Fruit fly (Drosophila melanogaster) whole organism, prepupa: ENCODE data around the gene CG45067.

Experiments
- CG10669 ChIP-seq: fragments of 200-800 bp; sonication (Bioruptor generic); optimal IDR thresholded peaks from 3 replicates; lab custom pipeline; 2018; ENCODE audit warnings: missing biosample characterization, mild to moderate bottlenecking, missing genetic modification characterization, moderate library complexity
- CG11294 ChIP-seq: fragments of 200-800 bp; sonication (Bioruptor generic); IDR thresholded peaks from 2 replicates; pipeline ENCODE4 v1.3.6; 2022; ENCODE audit warnings: missing biosample characterization, missing genetic modification characterization
- CG11762 ChIP-seq: fragments of 200-800 bp; sonication (Bioruptor generic); optimal IDR thresholded peaks from 3 replicates; lab custom pipeline; 2016; ENCODE audit warnings: missing biosample characterization, missing genetic modification characterization; ENCODE audit not compliant: insufficient read depth
- CG11902 ChIP-seq: fragments of 200-800 bp; sonication (Bioruptor generic); optimal IDR thresholded peaks from 3 replicates; lab custom pipeline; 2016; ENCODE audit warnings: missing biosample characterization, missing genetic modification characterization
- CG15336 ChIP-seq: fragments of 200-800 bp; sonication (Bioruptor generic); IDR thresholded peaks from 2 replicates; pipeline ENCODE4 v1.3.6; 2022; ENCODE audit warnings: missing biosample characterization, missing genetic modification characterization
- CG16779 ChIP-seq: fragments of 200-800 bp; sonication (Bioruptor generic); optimal IDR thresholded peaks from 3 replicates; lab custom pipeline; 2017; ENCODE audit warnings: missing biosample characterization, mild to moderate bottlenecking, missing genetic modification characterization
- CG31627 ChIP-seq: fragments of 200-800 bp; sonication (Bioruptor generic); optimal IDR thresholded peaks from 3 replicates; lab custom pipeline; 2016; ENCODE audit warnings: missing biosample characterization, missing genetic modification characterization
- CG32006 ChIP-seq: fragments of 200-800 bp; sonication (Bioruptor generic); optimal IDR thresholded peaks from 3 replicates; lab custom pipeline; 2017; ENCODE audit warnings: missing biosample characterization, mild to moderate bottlenecking, missing genetic modification characterization
- CG34406 ChIP-seq: fragments of 200-800 bp; sonication (Bioruptor generic); optimal IDR thresholded peaks from 3 replicates; lab custom pipeline; 2016; ENCODE audit warnings: missing biosample characterization, missing genetic modification characterization
- CG3919 ChIP-seq: fragments of 200-800 bp; sonication (Bioruptor generic); optimal IDR thresholded peaks from 3 replicates; lab custom pipeline; 2016; ENCODE audit warnings: missing biosample characterization, missing genetic modification characterization
- CG4318 ChIP-seq: fragments of 200-800 bp; sonication (Bioruptor generic); optimal IDR thresholded peaks from 3 replicates; lab custom pipeline; 2017; ENCODE audit warnings: missing biosample characterization, mild to moderate bottlenecking, missing genetic modification characterization
- CG6163 ChIP-seq: fragments of 200-800 bp; sonication (Bioruptor generic); IDR thresholded peaks from 3 replicates; pipeline ENCODE4 v1.3.6; 2022; ENCODE audit warnings: missing biosample characterization, missing genetic modification characterization
- CG6276 ChIP-seq: fragments of 200-800 bp; sonication (Bioruptor generic); optimal IDR thresholded peaks from 2 replicates; lab custom pipeline; 2017; ENCODE audit warnings: missing biosample characterization, mild to moderate bottlenecking, missing genetic modification characterization
- CG6792 ChIP-seq: fragments of 200-800 bp; sonication (Bioruptor generic); optimal IDR thresholded peaks from 3 replicates; lab custom pipeline; 2016; ENCODE audit warnings: missing biosample characterization, missing genetic modification characterization
- CG6808 ChIP-seq: fragments of 200-800 bp; sonication (Bioruptor generic); optimal IDR thresholded peaks from 3 replicates; lab custom pipeline; 2017; ENCODE audit warnings: missing biosample characterization, missing genetic modification characterization, mild to moderate bottlenecking, moderate library complexity, missing genetic modification reagents
- CG6854 ChIP-seq: fragments of 200-800 bp; sonication (Bioruptor generic); optimal IDR thresholded peaks from 2 replicates; lab custom pipeline; 2017; ENCODE audit warnings: missing biosample characterization, mild to moderate bottlenecking, missing genetic modification characterization
- CG7368 ChIP-seq: fragments of 200-800 bp; sonication (Bioruptor generic); optimal IDR thresholded peaks from 3 replicates; lab custom pipeline; 2016; ENCODE audit warnings: missing biosample characterization, missing genetic modification characterization
- CG8119 ChIP-seq: fragments of 200-800 bp; sonication (Bioruptor generic); IDR thresholded peaks from 3 replicates; pipeline ENCODE4 v1.3.6; 2022; ENCODE audit warnings: missing biosample characterization, missing genetic modification characterization
- CG8319 ChIP-seq: fragments of 200-800 bp; sonication (Bioruptor generic); optimal IDR thresholded peaks from 3 replicates; lab custom pipeline; 2016; ENCODE audit warnings: missing biosample characterization, missing genetic modification characterization
- CG8632 ChIP-seq: fragments of 200-800 bp; sonication (Bioruptor generic); optimal IDR thresholded peaks from 3 replicates; lab custom pipeline; 2016; ENCODE audit warnings: missing biosample characterization, missing genetic modification characterization
- CG9139 ChIP-seq: fragments of 200-800 bp; sonication (Bioruptor generic); optimal IDR thresholded peaks from 3 replicates; lab custom pipeline; 2017; ENCODE audit warnings: missing biosample characterization, mild to moderate bottlenecking, missing genetic modification characterization
- Eip78C ChIP-seq: fragments of 200-800 bp; sonication (Bioruptor generic); peaks from one replicate; lab custom pipeline; 2016; ENCODE audit warnings: missing biosample characterization, missing genetic modification characterization
- Eip93F ChIP-seq: fragments of 200-800 bp; sonication (Bioruptor generic); optimal IDR thresholded peaks from 2 replicates; lab custom pipeline; 2016; ENCODE audit warnings: missing biosample characterization, mild to moderate bottlenecking, missing genetic modification characterization
- Ets21C ChIP-seq: fragments of 200-800 bp; sonication (Bioruptor generic); optimal IDR thresholded peaks from 3 replicates; lab custom pipeline; 2016; ENCODE audit warnings: missing biosample characterization, missing genetic modification characterization
- Ets96B ChIP-seq: fragments of 200-800 bp; optimal IDR thresholded peaks from 2 replicates; lab custom pipeline; 2019; ENCODE audit warnings: missing biosample characterization, mild to moderate bottlenecking, missing genetic modification characterization, moderate library complexity
- Gug ChIP-seq: fragments of 200-800 bp; sonication (Bioruptor generic); IDR thresholded peaks from 2 replicates; pipeline ENCODE4 v1.3.6; 2022; ENCODE audit warnings: missing biosample characterization, missing genetic modification characterization
- Hr38 ChIP-seq: sonication (Bioruptor generic); optimal IDR thresholded peaks from 2 replicates; lab custom pipeline; 2016; ENCODE audit warnings: missing biosample characterization, missing genetic modification characterization
- Lpt ChIP-seq: fragments of 200-800 bp; sonication (Bioruptor generic); optimal IDR thresholded peaks from 3 replicates; lab custom pipeline; 2016; ENCODE audit warnings: missing biosample characterization, missing genetic modification characterization
- Met ChIP-seq: fragments of 200-800 bp; sonication (Bioruptor generic); optimal IDR thresholded peaks from 3 replicates; lab custom pipeline; 2016; ENCODE audit warnings: missing biosample characterization, missing genetic modification characterization
- Smox ChIP-seq: fragments of 200-800 bp; sonication (Bioruptor generic); optimal IDR thresholded peaks from 3 replicates; lab custom pipeline; 2016; ENCODE audit warnings: missing biosample characterization, missing genetic modification characterization
- Sox102F ChIP-seq: fragments of 200-800 bp; sonication (Bioruptor generic); optimal IDR thresholded peaks from 2 replicates; lab custom pipeline; 2016; ENCODE audit warnings: missing biosample characterization, mild to moderate bottlenecking, missing genetic modification characterization
- Sox14 ChIP-seq: fragments of 200-800 bp; sonication (Bioruptor generic); optimal IDR thresholded peaks from 3 replicates; lab custom pipeline; 2016; ENCODE audit warnings: missing biosample characterization, missing genetic modification characterization
- Sox15 ChIP-seq: fragments of 200-800 bp; sonication (Bioruptor generic); optimal IDR thresholded peaks from 3 replicates; lab custom pipeline; 2016; ENCODE audit warnings: missing biosample characterization, missing genetic modification characterization
- achi ChIP-seq: fragments of 200-800 bp; sonication (Bioruptor generic); optimal IDR thresholded peaks from 3 replicates; lab custom pipeline; 2016; ENCODE audit warnings: missing biosample characterization, missing genetic modification characterization
- cyc ChIP-seq: fragments of 200-800 bp; sonication (Bioruptor generic); optimal IDR thresholded peaks from 3 replicates; lab custom pipeline; 2016; ENCODE audit warnings: missing biosample characterization, missing genetic modification characterization
- dac ChIP-seq: fragments of 200-800 bp; sonication (Bioruptor generic); optimal IDR thresholded peaks from 2 replicates; lab custom pipeline; 2017; ENCODE audit warnings: missing biosample characterization, mild to moderate bottlenecking, missing genetic modification characterization
- dsx ChIP-seq: fragments of 200-800 bp; optimal IDR thresholded peaks from 3 replicates; lab custom pipeline; 2019; ENCODE audit warnings: missing biosample characterization, mild to moderate bottlenecking, missing genetic modification characterization, moderate library complexity; ENCODE audit not compliant: poor library complexity, severe bottlenecking
- esn ChIP-seq: fragments of 200-800 bp; sonication (Bioruptor generic); optimal IDR thresholded peaks from 2 replicates; lab custom pipeline; 2016; ENCODE audit warnings: missing biosample characterization, mild to moderate bottlenecking, missing genetic modification characterization, moderate library complexity
- fd59A ChIP-seq: fragments of 200-800 bp; sonication (Bioruptor generic); optimal IDR thresholded peaks from 2 replicates; lab custom pipeline; 2017; ENCODE audit warnings: missing biosample characterization, mild to moderate bottlenecking, missing genetic modification characterization, missing genetic modification reagents
- fkh ChIP-seq: fragments of 200-800 bp; sonication (Bioruptor generic); optimal IDR thresholded peaks from 3 replicates; lab custom pipeline; 2017; ENCODE audit warnings: missing biosample characterization, mild to moderate bottlenecking, missing genetic modification characterization, moderate library complexity
- lz ChIP-seq: fragments of 200-800 bp; sonication (Bioruptor generic); optimal IDR thresholded peaks from 3 replicates; lab custom pipeline; 2016; ENCODE audit warnings: missing biosample characterization, missing genetic modification characterization
- net ChIP-seq: fragments of 200-800 bp; sonication (Bioruptor generic); optimal IDR thresholded peaks from 3 replicates; lab custom pipeline; 2016; ENCODE audit warnings: missing biosample characterization, missing genetic modification characterization
- pdm3 ChIP-seq: fragments of 200-800 bp; sonication (Bioruptor generic); optimal IDR thresholded peaks from 3 replicates; lab custom pipeline; 2016; ENCODE audit warnings: missing biosample characterization, missing genetic modification characterization
- spab ChIP-seq: fragments of 200-800 bp; sonication (Bioruptor generic); optimal IDR thresholded peaks from 2 replicates; lab custom pipeline; 2017; ENCODE audit warnings: missing biosample characterization, mild to moderate bottlenecking, missing genetic modification characterization, missing genetic modification reagents
- ss ChIP-seq, 2 experiments: fragments of 200-800 bp; sonication (Bioruptor generic); optimal IDR thresholded peaks; 2 replicates in 1 of 2; 3 replicates in 1 of 2; lab custom pipeline; 2017 to 2018; ENCODE audit warnings: mild to moderate bottlenecking in 2 of 2, missing biosample characterization in 2 of 2, missing genetic modification characterization in 2 of 2, moderate library complexity in 1 of 2
- topi ChIP-seq: fragments of 200-800 bp; sonication (Bioruptor generic); optimal IDR thresholded peaks from 3 replicates; lab custom pipeline; 2016; ENCODE audit warnings: missing biosample characterization, missing genetic modification characterization
- vri ChIP-seq: fragments of 200-800 bp; sonication (Bioruptor generic); optimal IDR thresholded peaks from 3 replicates; lab custom pipeline; 2016; ENCODE audit warnings: missing biosample characterization, mild to moderate bottlenecking, missing genetic modification characterization

CG45067 gene

dm6 chr3L:3134064-3134545, 19.8 kb upstream of the CG45067 start:
- no peak for TF ChIP-seq CG4318
- TF ChIP-seq vri (GFP tag; lab: Kevin White, UChicago): peak; percentile 0
- no peak for TF ChIP-seq CG34406
- TF ChIP-seq CG6854: peak; percentile 18
- no peak for TF ChIP-seq CG6276 (GFP tag; lab: Kevin White, UChicago)
- peak; percentile 57 for TF ChIP-seq CG9139 (GFP tag; lab: Kevin White, UChicago)
- peak; percentile 9 for TF ChIP-seq CG3919 (GFP tag; lab: Kevin White, UChicago)
- no peak for TF ChIP-seq Gug (GFP tag; lab: Robert Waterston, UW)
- TF ChIP-seq Sox102F (GFP tag; lab: Kevin White, UChicago): peak; percentile 26
- TF ChIP-seq dsx (GFP tag; lab: Kevin White, UChicago): peak; percentile 25
- peak in 1 of 2 experiments; percentile 30 for TF ChIP-seq ss (GFP tag; optimal IDR thresholded peaks at IDR 0.05; lab: Kevin White, UChicago)
- no peak for TF ChIP-seq fd59A (GFP tag; lab: Kevin White, UChicago)
- 0 out of 3 replicates have a peak, but pooled peaks have one; percentile 18 for TF ChIP-seq CG8119 (GFP tag; lab: Robert Waterston, UW)
- peak; percentile 68 for TF ChIP-seq Eip78C (GFP tag; lab: Kevin White, UChicago)
- no peak for TF ChIP-seq spab (GFP tag; lab: Kevin White, UChicago)
- TF ChIP-seq CG6792 (GFP tag; lab: Kevin White, UChicago): no peak
- peak; percentile 82 for TF ChIP-seq fkh (GFP tag; lab: Kevin White, UChicago)
- TF ChIP-seq achi (GFP tag; lab: Kevin White, UChicago): peak; percentile 20
- no peak for TF ChIP-seq esn
- peak; percentile 23 for TF ChIP-seq CG16779 (tag; lab: Kevin White, UChicago)
- no peak for TF ChIP-seq Ets21C
- peak; percentile 18 for TF ChIP-seq CG6808 (GFP tag; lab: Kevin White, UChicago)
- no peak for TF ChIP-seq cyc

dm6 chr3L:3127544-3127943, 13.3 kb upstream of the CG45067 start, which contains the start of gene promL:
promL (minus strand) TSS chr3L:3127724.
- TF ChIP-seq CG15336 (GFP tag; lab: Robert Waterston, UW) (peak; percentile 20; the same call in 1 of the 2 replicates), CG16779 (tag; lab: Kevin White, UChicago) (peak; percentile 29), CG10669 (peak; percentile 6), Met (peak; percentile 54), Hr38 (no peak), pdm3 (GFP tag; lab: Kevin White, UChicago) (no peak), Sox15 (GFP tag; lab: Kevin White, UChicago) (no peak), CG8119 (GFP tag; lab: Robert Waterston, UW) (0 out of 3 replicates have a peak, but pooled peaks have one; percentile 13), Eip93F (no peak), CG6808 (GFP tag; lab: Kevin White, UChicago) (peak; percentile 6), dac (GFP tag; lab: Kevin White, UChicago) (peak; percentile 0), Ets21C (peak; percentile 19), Ets96B (no peak), Sox102F (GFP tag; lab: Kevin White, UChicago) (peak; percentile 53), Gug (GFP tag; lab: Robert Waterston, UW) (no peak), CG8319 (GFP tag; lab: Kevin White, UChicago) (no peak), net (GFP tag; lab: Kevin White, UChicago) (peak; percentile 39), fkh (GFP tag; lab: Kevin White, UChicago) (peak; percentile 38), Sox14 (GFP tag; lab: Kevin White, UChicago) (peak; percentile 78), Lpt (GFP tag; lab: Kevin White, UChicago) (no peak), CG9139 (GFP tag; lab: Kevin White, UChicago) (no peak), ss (GFP tag; optimal IDR thresholded peaks at IDR 0.05; lab: Kevin White, UChicago) (peak; percentile 44 to 49), topi (peak; percentile 55), vri (GFP tag; lab: Kevin White, UChicago) (peak; percentile 30), CG32006 (GFP tag; lab: Kevin White, UChicago) (no peak), CG6792 (GFP tag; lab: Kevin White, UChicago) (no peak), CG6854 (peak; percentile 54), CG7368 (no peak), CG31627 (GFP tag; lab: Kevin White, UChicago) (peak; percentile 27), fd59A (GFP tag; lab: Kevin White, UChicago) (no peak), CG6163 (GFP tag; lab: Robert Waterston, UW) (peak; percentile 74), spab (GFP tag; lab: Kevin White, UChicago) (no peak), Smox (GFP tag; lab: Kevin White, UChicago) (no peak), CG11762 (no peak), esn (peak; percentile 65), CG4318 (no peak), CG8632 (GFP tag; lab: Kevin White, UChicago) (peak; percentile 19), CG11902 (GFP tag; lab: Kevin White, UChicago) (no peak), CG11294 (no peak), lz (GFP tag; lab: Kevin White, UChicago) (peak; percentile 56)
